Fruit fly (Drosophila melanogaster): ENCODE results near the gene CG3281.

The CG3281 gene

dm6 chr3R:11937427-11938114 lies 25.0 kb downstream of the CG3281 start (continued):
- TF ChIP-seq Sox14 (GFP tag; optimal IDR thresholded peaks at IDR 0.05) (peak; percentile 63), CG8119 (GFP tag; IDR thresholded peaks at IDR 0.05) (peak; percentile 68), CG4318 (GFP tag; optimal IDR thresholded peaks at IDR 0.05) (peak; percentile 16), CG15336 (GFP tag; IDR thresholded peaks at IDR 0.05) (peak; percentile 57), salr (GFP tag; optimal IDR thresholded peaks at IDR 0.05) (peak in 1 of 2 experiments; percentile 34), lz (GFP tag; optimal IDR thresholded peaks at IDR 0.05) (peak; percentile 48), CG31627 (GFP tag; optimal IDR thresholded peaks at IDR 0.05) (peak; percentile 34), vri (GFP tag; optimal IDR thresholded peaks at IDR 0.05) (peak; percentile 21), CG8632 (GFP tag; optimal IDR thresholded peaks at IDR 0.05) (peak; percentile 47), Hr39 (GFP tag; optimal IDR thresholded peaks at IDR 0.05) (peak; percentile 43), CG7368 (GFP tag; optimal IDR thresholded peaks at IDR 0.05) (peak; percentile 40), Blimp-1 (GFP tag; optimal IDR thresholded peaks at IDR 0.05) (no peak), CG11762 (GFP tag; optimal IDR thresholded peaks at IDR 0.05; ENCODE audit: insufficient read depth) (peak; percentile 37), CG6792 (GFP tag; optimal IDR thresholded peaks at IDR 0.05) (peak; percentile 38), CG8319 (GFP tag; optimal IDR thresholded peaks at IDR 0.05) (peak; percentile 11), esn (GFP tag; optimal IDR thresholded peaks at IDR 0.05) (peak; percentile 56), Met (GFP tag; optimal IDR thresholded peaks at IDR 0.05) (peak; percentile 65), fd85E (GFP tag; optimal IDR thresholded peaks at IDR 0.05) (peak; percentile 1), CG10669 (GFP tag; optimal IDR thresholded peaks at IDR 0.05) (peak; percentile 38), topi (GFP tag; optimal IDR thresholded peaks at IDR 0.05) (peak; percentile 48), Eip93F (GFP tag; optimal IDR thresholded peaks at IDR 0.05) (no peak), OdsH (GFP tag; optimal IDR thresholded peaks at IDR 0.05) (peak; percentile 58), Gug (GFP tag; IDR thresholded peaks at IDR 0.05) (peak; percentile 55; the same call in 1 of the 2 replicates), CG34406 (GFP tag; optimal IDR thresholded peaks at IDR 0.05) (peak; percentile 32), dac (GFP tag; optimal IDR thresholded peaks at IDR 0.05) (no peak), CG11294 (GFP tag; IDR thresholded peaks at IDR 0.05) (peak; percentile 35; the same call in 1 of the 2 replicates), CG9139 (GFP tag; optimal IDR thresholded peaks at IDR 0.05) (no peak), CG6276 (GFP tag; optimal IDR thresholded peaks at IDR 0.05) (peak; percentile 66), CG16779 (tag; optimal IDR thresholded peaks at IDR 0.05) (no peak)

dm6 chr3R:11933903-11934302 lies 28.7 kb downstream of the CG3281 start:
- TF ChIP-seq acj6 (GFP tag; optimal IDR thresholded peaks at IDR 0.05) (no peak), Lpt (GFP tag; optimal IDR thresholded peaks at IDR 0.05) (no peak), net (GFP tag; optimal IDR thresholded peaks at IDR 0.05) (peak; percentile 12), Met (GFP tag; optimal IDR thresholded peaks at IDR 0.05) (no peak)

dm6 chr3R:11930962-11931361 lies 31.6 kb downstream of the CG3281 start, which contains the start of gene CG14731:
CG14731 (plus strand) TSS chr3R:11931262.
- TF ChIP-seq Blimp-1 (GFP tag; optimal IDR thresholded peaks at IDR 0.05) = no peak
- TF ChIP-seq CG11294 (GFP tag; IDR thresholded peaks at IDR 0.05) = no peak
- TF ChIP-seq spab (GFP tag; optimal IDR thresholded peaks at IDR 0.05) = no peak
- TF ChIP-seq achi (GFP tag; optimal IDR thresholded peaks at IDR 0.05) = no peak
- no peak for TF ChIP-seq Met (GFP tag; optimal IDR thresholded peaks at IDR 0.05)
- TF ChIP-seq CG8119 (GFP tag; IDR thresholded peaks at IDR 0.05) = no peak
- no peak for TF ChIP-seq CG9139 (GFP tag; optimal IDR thresholded peaks at IDR 0.05)
- TF ChIP-seq CG11902 (GFP tag; optimal IDR thresholded peaks at IDR 0.05) = no peak
- TF ChIP-seq CG16779 (tag; optimal IDR thresholded peaks at IDR 0.05) = no peak
- no peak for TF ChIP-seq cyc (GFP tag; optimal IDR thresholded peaks at IDR 0.05)
- no peak for TF ChIP-seq eg (GFP tag; IDR thresholded peaks at IDR 0.05)
- TF ChIP-seq Hr38 (GFP tag; optimal IDR thresholded peaks at IDR 0.05) = no peak
- no peak for TF ChIP-seq Lpt (GFP tag; optimal IDR thresholded peaks at IDR 0.05)
- TF ChIP-seq Hr39 (GFP tag; optimal IDR thresholded peaks at IDR 0.05) = no peak
- no peak for TF ChIP-seq Eip93F (GFP tag; optimal IDR thresholded peaks at IDR 0.05)
- TF ChIP-seq CG10669 (GFP tag; optimal IDR thresholded peaks at IDR 0.05) = no peak
- no peak for TF ChIP-seq CG1621 (tag; optimal IDR thresholded peaks at IDR 0.05)
- no peak for TF ChIP-seq CG32006 (GFP tag; optimal IDR thresholded peaks at IDR 0.05)
- TF ChIP-seq CG10631 (GFP tag; optimal IDR thresholded peaks at IDR 0.05) = no peak
- no peak for TF ChIP-seq CG6163 (GFP tag; IDR thresholded peaks at IDR 0.05)
